Worm (Caenorhabditis elegans) whole organism, late embryonic: Measurements from ENCODE around the gene C09B9.1.
"Not testable (repeated sequence)": the region's sequence is repeated elsewhere in the genome, so short reads cannot be mapped to it uniquely, and the experiment has no call there.

Source experiments
- C08G9.2 ChIP-seq: sonication (generic microtip); optimal IDR thresholded peaks from 2 replicates; lab custom pipeline; 2016; ENCODE audit warnings: mild to moderate bottlenecking, missing genetic modification characterization, moderate library complexity, missing compliant biosample characterization
- ahr-1 ChIP-seq: sonication (generic microtip); optimal IDR thresholded peaks from 2 replicates; lab custom pipeline; 2016; ENCODE audit warnings: missing genetic modification characterization, missing compliant biosample characterization
- ama-1 ChIP-seq: fragments of 150-350 bp; optimal IDR thresholded peaks from 2 replicates; lab custom pipeline; 2014
- ceh-14 ChIP-seq: sonication (generic microtip); optimal IDR thresholded peaks from 2 replicates; lab custom pipeline; 2016; ENCODE audit warnings: missing genotype, missing genetic modification characterization, missing compliant biosample characterization
- ceh-18 ChIP-seq: sonication (generic microtip); optimal IDR thresholded peaks from 2 replicates; lab custom pipeline; 2016; ENCODE audit warnings: missing genetic modification characterization, missing compliant biosample characterization
- ceh-19 ChIP-seq: fragments of 200-800 bp; sonication (Bioruptor generic); optimal IDR thresholded peaks from 2 replicates; lab custom pipeline; 2018; ENCODE audit warnings: mild to moderate bottlenecking, missing genetic modification characterization, missing compliant biosample characterization
- ceh-30 ChIP-seq: fragments of 150-350 bp; optimal IDR thresholded peaks from 2 replicates; lab custom pipeline; 2014; ENCODE audit warnings: missing biosample characterization, missing genetic modification characterization
- ceh-34 ChIP-seq: sonication (generic microtip); optimal IDR thresholded peaks from 2 replicates; lab custom pipeline; 2016; ENCODE audit warnings: mild to moderate bottlenecking, missing genetic modification characterization, missing compliant biosample characterization
- ceh-6 ChIP-seq: fragments of 200-800 bp; sonication (Bioruptor generic); optimal IDR thresholded peaks from 2 replicates; lab custom pipeline; 2018; ENCODE audit warnings: mild to moderate bottlenecking, missing genetic modification characterization, missing compliant biosample characterization
- ceh-9 ChIP-seq: sonication (generic microtip); optimal IDR thresholded peaks from 2 replicates; lab custom pipeline; 2016; ENCODE audit warnings: mild to moderate bottlenecking, missing genetic modification characterization, inconsistent platforms, missing compliant biosample characterization
- che-1 ChIP-seq: sonication (generic microtip); optimal IDR thresholded peaks from 2 replicates; lab custom pipeline; 2016; ENCODE audit warnings: mild to moderate bottlenecking, missing genetic modification characterization, missing compliant biosample characterization
- elt-4 ChIP-seq: sonication (generic microtip); optimal IDR thresholded peaks from 2 replicates; lab custom pipeline; 2016; ENCODE audit warnings: missing genetic modification characterization, missing compliant biosample characterization
- ets-4 ChIP-seq: sonication (generic microtip); optimal IDR thresholded peaks from 2 replicates; lab custom pipeline; 2016; ENCODE audit warnings: missing genetic modification characterization, missing compliant biosample characterization
- fkh-10 ChIP-seq: fragments of 150-350 bp; optimal IDR thresholded peaks from 2 replicates; lab custom pipeline; 2014; ENCODE audit warnings: missing biosample characterization, missing genetic modification reagents, missing genetic modification characterization
- fkh-6 ChIP-seq: sonication (generic microtip); optimal IDR thresholded peaks from 2 replicates; lab custom pipeline; 2016; ENCODE audit warnings: missing genetic modification characterization, missing compliant biosample characterization
- gmeb-2 ChIP-seq: sonication (generic microtip); optimal IDR thresholded peaks from 2 replicates; lab custom pipeline; 2016; ENCODE audit warnings: missing genetic modification characterization, inconsistent platforms, missing compliant biosample characterization
- hlh-30 ChIP-seq: sonication (generic microtip); optimal IDR thresholded peaks from 2 replicates; lab custom pipeline; 2017; ENCODE audit warnings: antibody characterized with exemption, missing genetic modification characterization, missing compliant biosample characterization; ENCODE audit not compliant: insufficient read depth
- hlh-6 ChIP-seq: sonication (generic microtip); optimal IDR thresholded peaks from 2 replicates; lab custom pipeline; 2016; ENCODE audit warnings: missing genotype, missing genetic modification characterization, missing compliant biosample characterization
- hlh-8 ChIP-seq: sonication (generic microtip); optimal IDR thresholded peaks from 2 replicates; lab custom pipeline; 2016; ENCODE audit warnings: missing genotype, missing genetic modification characterization, missing compliant biosample characterization
- nfya-1 ChIP-seq: sonication (generic microtip); optimal IDR thresholded peaks from 2 replicates; lab custom pipeline; 2017; ENCODE audit warnings: missing genetic modification characterization, mild to moderate bottlenecking, missing compliant biosample characterization, antibody characterized with exemption, moderate library complexity
- nhr-11 ChIP-seq: fragments of 150-350 bp; optimal IDR thresholded peaks from 2 replicates; lab custom pipeline; 2014; ENCODE audit warnings: missing biosample characterization, missing genetic modification characterization
- pag-3 ChIP-seq: sonication (generic microtip); optimal IDR thresholded peaks from 2 replicates; lab custom pipeline; 2016; ENCODE audit warnings: missing compliant biosample characterization, missing genetic modification characterization, borderline replicate concordance
- pat-9 ChIP-seq: fragments of 200-800 bp; sonication (Bioruptor generic); optimal IDR thresholded peaks from 2 replicates; lab custom pipeline; 2018; ENCODE audit warnings: mild to moderate bottlenecking, missing genetic modification characterization, moderate library complexity, missing compliant biosample characterization
- pha-4 ChIP-seq: fragments of 150-350 bp; optimal IDR thresholded peaks from 2 replicates; lab custom pipeline; 2018; ENCODE audit warnings: missing biosample characterization, missing genetic modification reagents, missing genetic modification characterization
- pros-1 ChIP-seq: fragments of 150-350 bp; optimal IDR thresholded peaks from 2 replicates; lab custom pipeline; 2014; ENCODE audit warnings: missing biosample characterization, missing genetic modification reagents, missing genetic modification characterization
- ref-2 ChIP-seq: sonication (generic microtip); optimal IDR thresholded peaks from 2 replicates; lab custom pipeline; 2016; ENCODE audit warnings: missing genetic modification characterization, missing compliant biosample characterization
- sox-2 ChIP-seq: fragments of 200-800 bp; sonication (Bioruptor generic); IDR thresholded peaks from 2 replicates; pipeline ENCODE4 v1.3.6; 2022; ENCODE audit warnings: missing genetic modification reagents, missing genetic modification characterization, missing compliant biosample characterization
- sox-4 ChIP-seq: sonication (generic microtip); optimal IDR thresholded peaks from 2 replicates; lab custom pipeline; 2017; ENCODE audit warnings: mild to moderate bottlenecking, missing genetic modification characterization, inconsistent platforms, missing compliant biosample characterization
- syd-9 ChIP-seq: sonication (generic microtip); optimal IDR thresholded peaks from 2 replicates; lab custom pipeline; 2016; ENCODE audit warnings: mild to moderate bottlenecking, missing genetic modification characterization, moderate library complexity, missing compliant biosample characterization
- tbx-2 ChIP-seq: sonication (generic microtip); optimal IDR thresholded peaks from 2 replicates; lab custom pipeline; 2016; ENCODE audit warnings: missing genetic modification characterization, missing compliant biosample characterization
- tbx-7 ChIP-seq: sonication (generic microtip); optimal IDR thresholded peaks from 2 replicates; lab custom pipeline; 2016; ENCODE audit warnings: missing genotype, missing genetic modification characterization, missing compliant biosample characterization
- unc-3 ChIP-seq, 2 experiments: fragments of 200-800 bp in 1 of 2; sonication (Bioruptor generic) in 1 of 2; sonication (generic microtip) in 1 of 2; conservative IDR thresholded peaks in 1 of 2; optimal IDR thresholded peaks in 1 of 2; 2 replicates each; pipeline versions ENCODE4 v1.3.6 to Lab custom; 2016 to 2022; ENCODE audit warnings: missing compliant biosample characterization in 2 of 2, missing genetic modification characterization in 2 of 2, missing genetic modification reagents in 1 of 2
- unc-86 ChIP-seq: sonication (generic microtip); optimal IDR thresholded peaks from 2 replicates; lab custom pipeline; 2016; ENCODE audit warnings: missing genetic modification characterization, missing compliant biosample characterization
- ztf-16 ChIP-seq: sonication (generic microtip); optimal IDR thresholded peaks from 2 replicates; lab custom pipeline; 2017; ENCODE audit warnings: missing genetic modification characterization, missing compliant biosample characterization

C09B9.1 gene

ce11 chrIV:5005154-5005553, 32.4 kb upstream of the C09B9.1 start:
- TF ChIP-seq che-1 (tag; lab: Kevin White, UChicago) (no peak), ztf-16 (tag; lab: Kevin White, UChicago) (no peak), sox-2 (GFP tag; lab: Robert Waterston, UW) (no peak), ref-2 (tag; lab: Kevin White, UChicago) (no peak), ceh-30 (tag; lab: Kevin White, UChicago) (no peak), elt-4 (tag; lab: Kevin White, UChicago) (no peak), syd-9 (tag; lab: Kevin White, UChicago) (no peak), ama-1 (lab: Kevin White, UChicago) (no peak), unc-3 (GFP tag; conservative IDR thresholded peaks at IDR 0.05; lab: Robert Waterston, UW) (no peak), unc-3 (tag; optimal IDR thresholded peaks at IDR 0.05; lab: Kevin White, UChicago) (no peak), unc-86 (no peak), tbx-7 (tag; lab: Kevin White, UChicago) (no peak), ceh-6 (GFP tag; lab: Kevin White, UChicago) (no peak), fkh-10 (GFP tag; lab: Kevin White, UChicago) (no peak), fkh-6 (tag; lab: Kevin White, UChicago) (no peak), hlh-30 (tag; lab: Kevin White, UChicago) (no peak), nhr-11 (tag; lab: Kevin White, UChicago) (no peak)

ce11 chrIV:5008378-5008777, 29.2 kb upstream of the C09B9.1 start, which contains the start of gene srm-2:
Gene srm-2 (plus strand): TSS chrIV:5008678.
- no peak for TF ChIP-seq sox-4 (tag; lab: Kevin White, UChicago)
- TF ChIP-seq ets-4 = no peak
- TF ChIP-seq tbx-7 (tag; lab: Kevin White, UChicago) = no peak
- TF ChIP-seq pha-4 (tag; lab: Kevin White, UChicago) = no peak
- TF ChIP-seq pat-9 = no peak
- TF ChIP-seq gmeb-2 (tag; lab: Kevin White, UChicago) = no peak
- TF ChIP-seq ceh-14 (tag; lab: Kevin White, UChicago) = no peak
- no peak for TF ChIP-seq pag-3 (tag; lab: Kevin White, UChicago)
- TF ChIP-seq tbx-2 = no peak
- TF ChIP-seq pros-1 (tag; lab: Kevin White, UChicago) = no peak
- no peak for TF ChIP-seq ahr-1 (tag; lab: Kevin White, UChicago)
- no peak for TF ChIP-seq ama-1 (lab: Kevin White, UChicago)
- TF ChIP-seq hlh-6 (tag; lab: Kevin White, UChicago) = no peak
- no peak for TF ChIP-seq unc-3 (GFP tag; conservative IDR thresholded peaks at IDR 0.05; lab: Robert Waterston, UW)
- TF ChIP-seq unc-3 (tag; optimal IDR thresholded peaks at IDR 0.05; lab: Kevin White, UChicago) = no peak
- no peak for TF ChIP-seq C08G9.2 (tag; lab: Kevin White, UChicago)
- no peak for TF ChIP-seq ceh-9 (tag; lab: Kevin White, UChicago)
- TF ChIP-seq ceh-34 (tag; lab: Kevin White, UChicago) = no peak
- TF ChIP-seq unc-86 = no peak
- no peak for TF ChIP-seq ceh-19
- TF ChIP-seq nhr-11 (tag; lab: Kevin White, UChicago) = no peak

ce11 chrIV:5012241-5012640, 25.3 kb upstream of the C09B9.1 start, which contains the start of gene srm-1:
Gene srm-1 (plus strand): TSS chrIV:5012541.
- TF ChIP-seq nfya-1 (tag; lab: Kevin White, UChicago) = no peak
- no peak for TF ChIP-seq hlh-8
- no peak for TF ChIP-seq gmeb-2 (tag; lab: Kevin White, UChicago)
- TF ChIP-seq ceh-18 (tag; lab: Kevin White, UChicago) = no peak

ce11 chrIV:5016461-5016860, 21.1 kb upstream of the C09B9.1 start, which contains the start of gene ssq-4:
Gene ssq-4 (plus strand): TSS chrIV:5016479.
- not testable (repeated sequence) for TF ChIP-seq ama-1 (lab: Kevin White, UChicago); hlh-6 (tag; lab: Kevin White, UChicago); unc-3 (GFP tag; conservative IDR thresholded peaks at IDR 0.05; lab: Robert Waterston, UW); unc-3 (tag; optimal IDR thresholded peaks at IDR 0.05; lab: Kevin White, UChicago)
